Worm (Caenorhabditis elegans) whole organism, midembryonic: Measurements from ENCODE around the gene srab-18.

Source experiments
- T22C8.4 ChIP-seq: fragments of 200-800 bp; sonication (Bioruptor generic); IDR thresholded peaks from 2 replicates; pipeline ENCODE4 v1.3.6; 2022; ENCODE audit warnings: missing genetic modification characterization, missing compliant biosample characterization
- cog-1 ChIP-seq: sonication (generic microtip); optimal IDR thresholded peaks from 2 replicates; lab custom pipeline; 2016; ENCODE audit warnings: missing genetic modification characterization, missing compliant biosample characterization
- flt-1 ChIP-seq: fragments of 200-800 bp; sonication (Bioruptor generic); IDR thresholded peaks from 2 replicates; pipeline ENCODE4 v1.3.6; 2022; ENCODE audit warnings: missing genetic modification characterization, missing compliant biosample characterization
- klf-2 ChIP-seq: fragments of 200-800 bp; sonication (Bioruptor generic); conservative IDR thresholded peaks from 2 replicates; pipeline ENCODE4 v1.3.6; 2022; ENCODE audit warnings: missing genetic modification reagents, missing genetic modification characterization, missing compliant biosample characterization
- med-1 ChIP-seq: sonication (generic microtip); optimal IDR thresholded peaks from 2 replicates; lab custom pipeline; 2017; ENCODE audit warnings: missing genetic modification characterization, mild to moderate bottlenecking, missing compliant biosample characterization, antibody characterized with exemption, missing genetic modification reagents; ENCODE audit not compliant: insufficient read depth
- ref-1 ChIP-seq: fragments of 200-800 bp; sonication (Bioruptor generic); conservative IDR thresholded peaks from 2 replicates; pipeline ENCODE4 v1.3.6; 2022; ENCODE audit warnings: missing genetic modification reagents, missing genetic modification characterization, missing compliant biosample characterization
- tab-1 ChIP-seq: fragments of 200-800 bp; sonication (Bioruptor generic); IDR thresholded peaks from 2 replicates; pipeline ENCODE4 v1.3.6; 2022; ENCODE audit warnings: missing genetic modification characterization, missing compliant biosample characterization
- ztf-23 ChIP-seq: fragments of 200-800 bp; sonication (Bioruptor generic); IDR thresholded peaks from 2 replicates; pipeline ENCODE4 v1.3.6; 2022; ENCODE audit warnings: missing genetic modification reagents, missing genetic modification characterization, missing compliant biosample characterization
- ztf-29 ChIP-seq: fragments of 200-800 bp; sonication (Bioruptor generic); IDR thresholded peaks from 2 replicates; pipeline ENCODE4 v1.3.6; 2022; ENCODE audit warnings: missing genetic modification reagents, missing genetic modification characterization, missing compliant biosample characterization

srab-18 gene

ce11 chrV:9871339-9871738 is at the start of gene srab-18:
Gene srab-18, minus strand, starts transcription at chrV:9871439.
- TF ChIP-seq med-1 (GFP tag; lab: Kevin White, UChicago): no peak
- no peak for TF ChIP-seq ztf-23
- no peak for TF ChIP-seq cog-1 (tag; lab: Kevin White, UChicago)
- no peak for TF ChIP-seq ztf-29 (GFP tag; lab: Robert Waterston, UW)
- TF ChIP-seq tab-1 (GFP tag; lab: Robert Waterston, UW): no peak
- TF ChIP-seq flt-1 (GFP tag; lab: Robert Waterston, UW): no peak
- TF ChIP-seq ref-1: no peak
- TF ChIP-seq klf-2 (GFP tag; lab: Robert Waterston, UW): no peak
- no peak for TF ChIP-seq T22C8.4 (GFP tag; lab: Robert Waterston, UW)

DNA sequence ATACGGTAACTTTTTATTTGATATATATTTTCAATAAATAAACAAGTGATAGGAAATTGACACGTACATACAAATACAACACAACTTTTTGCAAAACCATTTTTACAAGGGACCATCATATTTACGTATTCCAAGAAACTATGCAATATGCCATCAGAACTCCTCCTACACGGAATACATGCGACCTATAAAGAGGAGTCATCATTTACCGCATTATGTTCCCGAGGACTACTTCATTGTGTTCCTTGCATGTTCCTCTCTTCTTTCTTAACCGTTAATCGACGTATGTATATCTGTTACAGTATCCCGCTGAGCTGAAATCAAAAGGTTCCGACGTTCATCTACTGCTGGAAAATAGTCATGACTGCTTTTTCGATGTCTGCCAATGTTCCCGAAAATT is 47.2 kb upstream of the srab-18 start, which contains the start of gene C50H2.5:
Gene C50H2.5 (plus strand): TSS at position 301 of the 400 bp plus-strand sequence.
- TF ChIP-seq tab-1 (GFP tag; lab: Robert Waterston, UW): no peak
- no peak for TF ChIP-seq flt-1 (GFP tag; lab: Robert Waterston, UW)
- TF ChIP-seq med-1 (GFP tag; lab: Kevin White, UChicago): no peak
- no peak for TF ChIP-seq klf-2 (GFP tag; lab: Robert Waterston, UW)
- no peak for TF ChIP-seq cog-1 (tag; lab: Kevin White, UChicago)
- TF ChIP-seq ztf-29 (GFP tag; lab: Robert Waterston, UW): no peak
- no peak for TF ChIP-seq T22C8.4 (GFP tag; lab: Robert Waterston, UW)
- TF ChIP-seq ztf-23: no peak
- TF ChIP-seq ref-1: no peak

DNA sequence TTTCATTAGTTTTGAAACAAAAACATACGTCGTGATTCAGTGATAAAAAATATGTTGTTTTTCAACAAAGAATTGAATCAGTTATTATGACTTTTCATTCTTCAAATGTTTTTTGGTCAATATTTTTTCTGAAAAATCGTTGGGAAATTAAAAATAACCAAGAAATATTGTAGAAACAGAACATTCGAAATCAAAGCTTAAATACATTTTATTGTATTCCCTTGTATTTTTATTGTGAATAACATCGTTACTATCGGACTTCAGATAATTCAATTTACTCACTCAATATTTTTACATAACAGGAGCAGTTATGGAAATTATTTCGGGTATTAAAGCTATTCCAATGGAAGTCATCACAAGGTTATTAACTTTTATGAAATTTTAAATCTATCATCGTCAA is 45.4 kb upstream of the srab-18 start, which contains the start of gene C50H2.4:
Gene C50H2.4 (plus strand): TSS at position 301 of the 400 bp plus-strand sequence.
- TF ChIP-seq T22C8.4 (GFP tag; lab: Robert Waterston, UW) (no peak), ref-1 (no peak), cog-1 (tag; lab: Kevin White, UChicago) (no peak), klf-2 (GFP tag; lab: Robert Waterston, UW) (no peak), med-1 (GFP tag; lab: Kevin White, UChicago) (no peak), ztf-23 (no peak)

DNA sequence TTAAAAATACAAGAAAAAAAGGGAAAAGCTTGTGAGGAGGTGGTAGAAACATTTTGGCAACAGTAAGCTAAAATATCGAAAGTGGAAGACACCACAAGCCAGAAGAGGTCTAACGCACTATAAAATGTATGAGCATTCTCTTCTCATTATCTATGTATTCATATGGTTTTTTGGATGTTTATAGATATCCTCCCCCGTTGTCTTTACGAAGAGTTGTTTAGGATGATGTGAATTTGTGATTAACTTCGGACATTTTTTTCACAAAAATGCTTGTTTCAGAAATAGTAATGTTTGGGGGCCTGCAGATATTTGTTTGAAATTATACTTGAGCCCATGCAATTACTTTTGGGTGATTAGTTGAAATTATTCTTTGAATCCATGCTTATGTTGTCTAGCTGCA is 43.8 kb upstream of the srab-18 start, which contains the start of gene mec-9:
Gene mec-9 (minus strand): TSS at position 101 of the 400 bp plus-strand sequence.
- TF ChIP-seq tab-1 (GFP tag; lab: Robert Waterston, UW) (no peak), ref-1 (no peak), T22C8.4 (GFP tag; lab: Robert Waterston, UW) (no peak), klf-2 (GFP tag; lab: Robert Waterston, UW) (no peak), med-1 (GFP tag; lab: Kevin White, UChicago) (no peak), flt-1 (GFP tag; lab: Robert Waterston, UW) (no peak), cog-1 (tag; lab: Kevin White, UChicago) (no peak), ztf-23 (no peak), ztf-29 (GFP tag; lab: Robert Waterston, UW) (no peak)

DNA sequence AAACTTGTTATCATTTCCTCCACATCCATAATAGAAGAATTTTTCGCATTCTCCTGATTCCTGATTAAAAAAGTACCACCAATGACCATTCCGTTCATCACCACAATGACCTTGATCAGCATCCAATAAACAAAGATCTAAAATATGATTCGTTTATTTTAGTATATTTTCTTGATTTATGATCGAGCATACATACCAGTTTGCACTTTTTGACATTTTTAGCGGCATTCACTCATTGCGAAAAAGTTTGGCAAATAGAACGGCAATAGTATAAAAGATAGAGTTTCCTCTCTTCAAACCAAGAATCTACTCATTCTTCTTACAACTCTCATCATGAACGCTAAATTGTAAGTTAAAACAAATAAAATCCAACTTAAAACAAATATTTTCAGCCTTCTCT is 42.6 kb upstream of the srab-18 start, which contains the start of gene fipr-10:
Gene fipr-10 (plus strand): TSS at position 301 of the 400 bp plus-strand sequence.
- TF ChIP-seq T22C8.4 (GFP tag; lab: Robert Waterston, UW) (no peak), flt-1 (GFP tag; lab: Robert Waterston, UW) (no peak), cog-1 (tag; lab: Kevin White, UChicago) (no peak)

ce11 chrV:9911165-9911564 is 39.9 kb upstream of the srab-18 start:
- no peak for TF ChIP-seq med-1 (GFP tag; lab: Kevin White, UChicago)
- no peak for TF ChIP-seq ztf-29 (GFP tag; lab: Robert Waterston, UW)
- TF ChIP-seq ztf-23: no peak
- TF ChIP-seq T22C8.4 (GFP tag; lab: Robert Waterston, UW): no peak
- no peak for TF ChIP-seq tab-1 (GFP tag; lab: Robert Waterston, UW)
- TF ChIP-seq cog-1 (tag; lab: Kevin White, UChicago): no peak
- TF ChIP-seq flt-1 (GFP tag; lab: Robert Waterston, UW): no peak
- TF ChIP-seq klf-2 (GFP tag; lab: Robert Waterston, UW): no peak
- TF ChIP-seq ref-1: no peak

- TF ChIP-seq tab-1 (GFP tag; lab: Robert Waterston, UW) (no peak), klf-2 (GFP tag; lab: Robert Waterston, UW) (no peak), ref-1 (no peak), ztf-29 (GFP tag; lab: Robert Waterston, UW) (no peak), cog-1 (tag; lab: Kevin White, UChicago) (no peak), T22C8.4 (GFP tag; lab: Robert Waterston, UW) (no peak), flt-1 (GFP tag; lab: Robert Waterston, UW) (no peak), ztf-23 (no peak), med-1 (GFP tag; lab: Kevin White, UChicago) (no peak)
Measured at ce11 chrV:9909624-9910023, 38.4 kb upstream of the srab-18 start.

DNA sequence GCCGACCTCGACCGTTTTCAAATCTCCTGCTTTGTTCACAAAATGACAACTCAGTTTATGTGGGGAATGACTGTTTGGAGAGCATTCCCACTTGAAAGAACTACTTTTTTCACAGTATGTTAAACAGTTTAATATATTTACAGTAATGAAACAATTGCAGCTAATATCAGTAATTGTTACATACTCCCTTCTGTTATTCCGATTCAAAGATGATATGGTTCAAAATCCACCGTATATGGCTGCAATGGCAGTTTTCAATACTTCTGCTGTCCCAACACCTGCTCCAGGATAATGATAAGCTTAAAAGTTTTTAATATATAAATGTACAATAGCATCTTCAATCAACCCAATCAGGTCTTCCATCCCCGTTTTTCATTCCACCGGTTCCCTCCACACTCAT is 36.0 kb upstream of the srab-18 start:
- TF ChIP-seq ztf-23 (no peak), T22C8.4 (GFP tag; lab: Robert Waterston, UW) (no peak), ztf-29 (GFP tag; lab: Robert Waterston, UW) (no peak), tab-1 (GFP tag; lab: Robert Waterston, UW) (no peak), med-1 (GFP tag; lab: Kevin White, UChicago) (no peak), klf-2 (GFP tag; lab: Robert Waterston, UW) (no peak), ref-1 (no peak), flt-1 (GFP tag; lab: Robert Waterston, UW) (no peak), cog-1 (tag; lab: Kevin White, UChicago) (no peak)

DNA sequence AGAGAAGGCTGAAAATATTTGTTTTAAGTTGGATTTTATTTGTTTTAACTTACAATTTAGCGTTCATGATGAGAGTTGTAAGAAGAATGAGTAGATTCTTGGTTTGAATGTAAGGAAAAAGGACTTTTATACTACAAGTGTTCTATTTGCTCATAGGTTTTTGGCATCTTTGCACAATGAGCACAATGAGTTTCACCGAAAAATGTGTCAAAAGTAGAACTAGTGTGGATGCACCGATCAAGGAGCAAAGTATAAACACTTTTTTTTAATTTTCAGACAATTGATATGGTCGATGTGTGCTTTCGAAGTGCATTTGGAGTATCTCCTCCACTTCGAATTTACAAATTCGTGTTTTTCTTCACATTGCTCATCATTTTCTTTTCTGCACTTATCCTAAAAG is 34.9 kb upstream of the srab-18 start, which contains the start of gene fipr-11:
Gene fipr-11 (minus strand): TSS at position 101 of the 400 bp plus-strand sequence.
- TF ChIP-seq tab-1 (GFP tag; lab: Robert Waterston, UW) (no peak), flt-1 (GFP tag; lab: Robert Waterston, UW) (no peak), ztf-23 (no peak), cog-1 (tag; lab: Kevin White, UChicago) (no peak), med-1 (GFP tag; lab: Kevin White, UChicago) (no peak), ztf-29 (GFP tag; lab: Robert Waterston, UW) (no peak), ref-1 (no peak), klf-2 (GFP tag; lab: Robert Waterston, UW) (no peak), T22C8.4 (GFP tag; lab: Robert Waterston, UW) (no peak)
